Worm (Caenorhabditis elegans) whole organism, late embryonic: ENCODE data around the gene pdi-2.

Source experiments
- F13H6.1 ChIP-seq: sonication (generic microtip); optimal IDR thresholded peaks from 2 replicates; lab custom pipeline; 2016; ENCODE audit warnings: missing genetic modification characterization, missing compliant biosample characterization
- ama-1 ChIP-seq: fragments of 150-350 bp; optimal IDR thresholded peaks from 2 replicates; lab custom pipeline; 2014
- ceh-18 ChIP-seq: sonication (generic microtip); optimal IDR thresholded peaks from 2 replicates; lab custom pipeline; 2016; ENCODE audit warnings: missing genetic modification characterization, missing compliant biosample characterization
- ceh-22 ChIP-seq: sonication (generic microtip); optimal IDR thresholded peaks from 2 replicates; lab custom pipeline; 2017; ENCODE audit warnings: missing biosample characterization, missing genetic modification characterization
- ceh-9 ChIP-seq: sonication (generic microtip); optimal IDR thresholded peaks from 2 replicates; lab custom pipeline; 2016; ENCODE audit warnings: mild to moderate bottlenecking, missing genetic modification characterization, inconsistent platforms, missing compliant biosample characterization
- gmeb-2 ChIP-seq: sonication (generic microtip); optimal IDR thresholded peaks from 2 replicates; lab custom pipeline; 2016; ENCODE audit warnings: missing genetic modification characterization, inconsistent platforms, missing compliant biosample characterization
- mec-3 ChIP-seq: sonication (generic microtip); optimal IDR thresholded peaks from 2 replicates; lab custom pipeline; 2016; ENCODE audit warnings: borderline replicate concordance, missing genetic modification characterization, missing compliant biosample characterization
- ttx-3 ChIP-seq: sonication (generic microtip); optimal IDR thresholded peaks from 2 replicates; lab custom pipeline; 2016; ENCODE audit warnings: missing genetic modification reagents, missing genetic modification characterization, missing compliant biosample characterization
- unc-3 ChIP-seq, 2 experiments: fragments of 200-800 bp in 1 of 2; sonication (Bioruptor generic) in 1 of 2; sonication (generic microtip) in 1 of 2; conservative IDR thresholded peaks in 1 of 2; optimal IDR thresholded peaks in 1 of 2; 2 replicates each; pipeline versions ENCODE4 v1.3.6 to Lab custom; 2016 to 2022; ENCODE audit warnings: missing compliant biosample characterization in 2 of 2, missing genetic modification characterization in 2 of 2, missing genetic modification reagents in 1 of 2
- unc-86 ChIP-seq: sonication (generic microtip); optimal IDR thresholded peaks from 2 replicates; lab custom pipeline; 2016; ENCODE audit warnings: missing genetic modification characterization, missing compliant biosample characterization

- no peak for TF ChIP-seq unc-86 (tag; lab: Kevin White, UChicago)
- TF ChIP-seq ceh-22, result no peak
- TF ChIP-seq ttx-3 (tag; lab: Kevin White, UChicago), result no peak
- TF ChIP-seq ceh-18, result no peak
- no peak for TF ChIP-seq gmeb-2
- no peak for TF ChIP-seq mec-3 (tag; lab: Kevin White, UChicago)
- no peak for TF ChIP-seq F13H6.1 (tag; lab: Kevin White, UChicago)
- TF ChIP-seq unc-3 (GFP tag; conservative IDR thresholded peaks at IDR 0.05; lab: Robert Waterston, UW), result no peak
- no peak for TF ChIP-seq unc-3 (tag; optimal IDR thresholded peaks at IDR 0.05; lab: Kevin White, UChicago)
- no peak for TF ChIP-seq ceh-9 (tag; lab: Kevin White, UChicago)
- TF ChIP-seq ama-1, result no peak
These were observed 25.0 kb downstream of the pdi-2 start for ce11 chrX:4548929-4549328.
